Fruit fly (Drosophila melanogaster): ENCODE results near the gene CG17294.
A peak's percentile ranks its signal among the peaks of the same experiment; 100 is the strongest.

Gene CG17294

dm6 chr2L:8370364-8371326 lies 6.2 kb upstream of the CG17294 start, which contains the start of gene CG17292 (continued):
- TF ChIP-seq CG4318 (GFP tag; optimal IDR thresholded peaks at IDR 0.05) (no peak), fkh (GFP tag; optimal IDR thresholded peaks at IDR 0.05) (peak; percentile 90), eg (GFP tag; IDR thresholded peaks at IDR 0.05) (peak; percentile 71; the same call in 2 of the 3 replicates), Lpt (GFP tag; optimal IDR thresholded peaks at IDR 0.05) (peak; percentile 38), acj6 (GFP tag; optimal IDR thresholded peaks at IDR 0.05) (no peak), Blimp-1 (GFP tag; optimal IDR thresholded peaks at IDR 0.05) (no peak), CG3919 (GFP tag; optimal IDR thresholded peaks at IDR 0.05) (no peak), CG8632 (GFP tag; optimal IDR thresholded peaks at IDR 0.05) (no peak), CG3032 (tag; optimal IDR thresholded peaks at IDR 0.05) (peak; percentile 21), Smox (GFP tag; optimal IDR thresholded peaks at IDR 0.05) (no peak), CG6276 (GFP tag; optimal IDR thresholded peaks at IDR 0.05) (peak; percentile 16)

- no peak for TF ChIP-seq CG34406 (GFP tag; optimal IDR thresholded peaks at IDR 0.05)
- peak; percentile 39 for TF ChIP-seq achi (GFP tag; optimal IDR thresholded peaks at IDR 0.05)
- no peak for TF ChIP-seq Sox15 (GFP tag; optimal IDR thresholded peaks at IDR 0.05)
- peak; percentile 40 for TF ChIP-seq acj6 (GFP tag; optimal IDR thresholded peaks at IDR 0.05)
- TF ChIP-seq dsx (GFP tag; optimal IDR thresholded peaks at IDR 0.05; ENCODE audit: poor library complexity, severe bottlenecking) = peak; percentile 15
- no peak for TF ChIP-seq cyc (GFP tag; optimal IDR thresholded peaks at IDR 0.05)
- peak; percentile 16 for TF ChIP-seq OdsH (GFP tag; optimal IDR thresholded peaks at IDR 0.05)
- no peak for TF ChIP-seq CG3032 (tag; optimal IDR thresholded peaks at IDR 0.05)
- TF ChIP-seq CG15336 (GFP tag; IDR thresholded peaks at IDR 0.05) = peak; percentile 48
- peak; percentile 56 for TF ChIP-seq CG32006 (GFP tag; optimal IDR thresholded peaks at IDR 0.05)
- peak; percentile 61 for TF ChIP-seq Eip78C (GFP tag)
- TF ChIP-seq Eip75B (GFP tag; optimal IDR thresholded peaks at IDR 0.05) = no peak
- no peak for TF ChIP-seq fkh (GFP tag; optimal IDR thresholded peaks at IDR 0.05)
- peak; percentile 41; the same call in 1 of the 3 replicates for TF ChIP-seq CG8119 (GFP tag; IDR thresholded peaks at IDR 0.05)
- TF ChIP-seq CG6276 (GFP tag; optimal IDR thresholded peaks at IDR 0.05) = peak; percentile 14
- TF ChIP-seq salr (GFP tag; optimal IDR thresholded peaks at IDR 0.05) = no peak
- no peak for TF ChIP-seq CG8632 (GFP tag; optimal IDR thresholded peaks at IDR 0.05)
- TF ChIP-seq Eip93F (GFP tag; optimal IDR thresholded peaks at IDR 0.05) = no peak
- no peak for TF ChIP-seq fd59A (GFP tag; optimal IDR thresholded peaks at IDR 0.05)
Observed at dm6 chr2L:8371354-8371937, 5.4 kb upstream of the CG17294 start.

- TF ChIP-seq CG11294 (GFP tag; IDR thresholded peaks at IDR 0.05) (no peak), vri (GFP tag; optimal IDR thresholded peaks at IDR 0.05) (peak; percentile 6), ss (GFP tag; optimal IDR thresholded peaks at IDR 0.05) (no peak)
Observed at dm6 chr2L:8372248-8372647, 4.6 kb upstream of the CG17294 start.

dm6 chr2L:8374235-8374634 lies 2.6 kb upstream of the CG17294 start, which contains the start of gene Wdr82:
Gene Wdr82, plus strand, starts transcription at chr2L:8374461.
- TF ChIP-seq Eip78C (GFP tag) (peak; percentile 3), Sox102F (GFP tag; optimal IDR thresholded peaks at IDR 0.05) (no peak), Blimp-1 (GFP tag; optimal IDR thresholded peaks at IDR 0.05) (no peak), eg (GFP tag; IDR thresholded peaks at IDR 0.05) (no peak), dsx (GFP tag; optimal IDR thresholded peaks at IDR 0.05; ENCODE audit: poor library complexity, severe bottlenecking) (peak; percentile 70), CG6163 (GFP tag; IDR thresholded peaks at IDR 0.05) (no peak), cyc (GFP tag; optimal IDR thresholded peaks at IDR 0.05) (no peak), svp (GFP tag) (peak; percentile 82), achi (GFP tag; optimal IDR thresholded peaks at IDR 0.05) (no peak)

Data from whole organism, prepupa.